Fruit fly (Drosophila melanogaster) whole organism, embryonic: Measurements from ENCODE around the gene fkh.

ENCODE experiments used
- Blimp-1 ChIP-seq: fragments of 200-800 bp; sonication (Bioruptor generic); optimal IDR thresholded peaks from 3 replicates; lab custom pipeline; 2018; ENCODE audit warnings: missing biosample characterization, missing genetic modification characterization, mild to moderate bottlenecking, moderate library complexity, missing genetic modification reagents
- CG10979 ChIP-seq: fragments of 200-800 bp; sonication (Bioruptor generic); optimal IDR thresholded peaks from 2 replicates; lab custom pipeline; 2018; ENCODE audit warnings: missing biosample characterization, mild to moderate bottlenecking, missing genetic modification characterization, moderate library complexity
- CG14014 ChIP-seq: fragments of 200-800 bp; sonication (Bioruptor generic); IDR thresholded peaks from 2 replicates; pipeline ENCODE4 v1.3.6; 2022; ENCODE audit warnings: missing biosample characterization, missing genetic modification characterization
- CG14860 ChIP-seq: fragments of 200-800 bp; sonication (Bioruptor generic); IDR thresholded peaks from 3 replicates; pipeline ENCODE4 v1.3.6; 2022; ENCODE audit warnings: missing biosample characterization, missing genetic modification characterization; ENCODE audit not compliant: partially characterized antibody
- CG15479 ChIP-seq: fragments of 200-800 bp; sonication (Bioruptor generic); optimal IDR thresholded peaks from 3 replicates; lab custom pipeline; 2019; ENCODE audit warnings: missing biosample characterization, mild to moderate bottlenecking, missing genetic modification characterization, moderate library complexity
- CG1603 ChIP-seq: fragments of 200-800 bp; sonication (Bioruptor generic); optimal IDR thresholded peaks from 2 replicates; lab custom pipeline; 2019; ENCODE audit warnings: missing biosample characterization, mild to moderate bottlenecking, missing genetic modification characterization, moderate library complexity
- CG43689 ChIP-seq: fragments of 200-800 bp; sonication (Bioruptor generic); IDR thresholded peaks from 2 replicates; pipeline ENCODE4 v1.3.6; 2022; ENCODE audit warnings: missing biosample characterization, missing genetic modification characterization
- CG4617 ChIP-seq: fragments of 200-800 bp; sonication (Bioruptor generic); optimal IDR thresholded peaks from 3 replicates; lab custom pipeline; 2016; ENCODE audit warnings: missing biosample characterization, missing genetic modification characterization, borderline replicate concordance
- CG6175 ChIP-seq: fragments of 200-800 bp; sonication (Bioruptor generic); IDR thresholded peaks from 3 replicates; pipeline ENCODE4 v1.3.6; 2022; ENCODE audit warnings: missing biosample characterization, missing genetic modification characterization
- CG7987 ChIP-seq: fragments of 200-800 bp; sonication (Bioruptor generic); optimal IDR thresholded peaks from 2 replicates; lab custom pipeline; 2018; ENCODE audit warnings: missing biosample characterization, mild to moderate bottlenecking, missing genetic modification characterization, moderate library complexity
- CG8359 ChIP-seq: fragments of 200-800 bp; sonication (Bioruptor generic); optimal IDR thresholded peaks from 2 replicates; lab custom pipeline; 2017; ENCODE audit warnings: missing biosample characterization, mild to moderate bottlenecking, missing genetic modification characterization, borderline replicate concordance
- CG8478 ChIP-seq: fragments of >200 bp; optimal IDR thresholded peaks from 2 replicates; lab custom pipeline; 2018
- CG9727 ChIP-seq: fragments of 200-800 bp; sonication (Bioruptor generic); optimal IDR thresholded peaks from 3 replicates; lab custom pipeline; 2017; ENCODE audit warnings: missing biosample characterization, mild to moderate bottlenecking, missing genetic modification characterization
- D ChIP-seq, 2 experiments: fragments of 200-800 bp in 1 of 2; fragments of >200 bp in 1 of 2; sonication (Bioruptor generic) in 1 of 2; optimal IDR thresholded peaks; 2 replicates in 1 of 2; 3 replicates in 1 of 2; lab custom pipeline; 2017; ENCODE audit warnings: mild to moderate bottlenecking in 1 of 2, missing biosample characterization in 1 of 2, missing genetic modification characterization in 1 of 2, missing genetic modification reagents in 1 of 2
- D19A ChIP-seq: fragments of 200-800 bp; optimal IDR thresholded peaks from 3 replicates; lab custom pipeline; 2019; ENCODE audit warnings: missing biosample characterization, mild to moderate bottlenecking, missing genetic modification characterization, moderate library complexity
- HLHmδ ChIP-seq: fragments of 200-800 bp; sonication (Bioruptor generic); optimal IDR thresholded peaks from 2 replicates; lab custom pipeline; 2018; ENCODE audit warnings: missing biosample characterization, mild to moderate bottlenecking, missing genetic modification characterization, moderate library complexity
- Hmx ChIP-seq: fragments of 200-800 bp; sonication (Bioruptor generic); optimal IDR thresholded peaks from 2 replicates; lab custom pipeline; 2016; ENCODE audit warnings: missing biosample characterization, missing genetic modification characterization
- Hr51 ChIP-seq, 2 experiments: fragments of 200-800 bp; sonication (Bioruptor generic); optimal IDR thresholded peaks; 2 replicates in 1 of 2; 3 replicates in 1 of 2; lab custom pipeline; 2016 to 2018; ENCODE audit warnings: missing biosample characterization in 2 of 2, missing genetic modification characterization in 2 of 2, mild to moderate bottlenecking in 1 of 2, moderate library complexity in 1 of 2
- Med ChIP-seq: fragments of 200-800 bp; sonication (Bioruptor generic); peaks from one replicate; lab custom pipeline; 2016; ENCODE audit warnings: missing biosample characterization, missing genetic modification characterization, mild to moderate bottlenecking, inconsistent platforms, moderate library complexity
- Nf-YA ChIP-seq: fragments of 200-800 bp; sonication (Bioruptor generic); IDR thresholded peaks from 2 replicates; pipeline ENCODE4 v1.3.6; 2022; ENCODE audit warnings: missing biosample characterization, missing genetic modification characterization
- Rx ChIP-seq: fragments of 200-800 bp; sonication (Bioruptor generic); IDR thresholded peaks from 2 replicates; pipeline ENCODE4 v1.3.6; 2022; ENCODE audit warnings: missing biosample characterization, missing genetic modification characterization
- Scr ChIP-seq: fragments of 200-800 bp; sonication (Bioruptor generic); IDR thresholded peaks from 2 replicates; pipeline ENCODE4 v1.3.6; 2022; ENCODE audit warnings: missing biosample characterization, missing genetic modification characterization; ENCODE audit not compliant: partially characterized antibody
- Xrp1 ChIP-seq: fragments of 200-800 bp; sonication (Bioruptor generic); IDR thresholded peaks from 2 replicates; pipeline ENCODE4 v1.3.6; 2022; ENCODE audit warnings: missing biosample characterization, missing genetic modification characterization
- bsh ChIP-seq, 2 experiments: fragments of 200-800 bp; sonication (Bioruptor generic); optimal IDR thresholded peaks; 2 replicates each; lab custom pipeline; 2017 to 2018; ENCODE audit warnings: mild to moderate bottlenecking in 2 of 2, missing biosample characterization in 2 of 2, missing genetic modification characterization in 2 of 2, moderate library complexity in 1 of 2
- cad ChIP-seq: fragments of >200 bp; optimal IDR thresholded peaks from 2 replicates; lab custom pipeline; 2017; ENCODE audit warnings: missing biosample characterization, missing genetic modification characterization
- prd ChIP-seq, 3 experiments: fragments of >200 bp in 2 of 3; fragments of 200-800 bp in 1 of 3; sonication (Bioruptor generic) in 1 of 3; optimal IDR thresholded peaks in 2 of 3; IDR thresholded peaks in 1 of 3; 2 replicates in 2 of 3; 3 replicates in 1 of 3; pipeline versions ENCODE4 v1.3.6 to Lab custom; 2017 to 2022; ENCODE audit warnings: missing biosample characterization in 1 of 3, missing genetic modification characterization in 1 of 3
- scrt ChIP-seq: fragments of 200-800 bp; sonication (Bioruptor generic); optimal IDR thresholded peaks from 2 replicates; lab custom pipeline; 2018; ENCODE audit warnings: missing biosample characterization, mild to moderate bottlenecking, missing genetic modification characterization, moderate library complexity
- sens ChIP-seq: fragments of 200-800 bp; sonication (Bioruptor generic); peaks from one replicate; lab custom pipeline; 2016; ENCODE audit warnings: missing biosample characterization, missing genetic modification characterization
- slbo ChIP-seq: fragments of 200-800 bp; sonication (Bioruptor generic); IDR thresholded peaks from 2 replicates; pipeline ENCODE4 v1.3.6; 2022; ENCODE audit warnings: missing biosample characterization, missing genetic modification characterization
- tll ChIP-seq, 2 experiments: fragments of 200-800 bp in 1 of 2; fragments of >200 bp in 1 of 2; sonication (Bioruptor generic) in 1 of 2; optimal IDR thresholded peaks; 2 replicates each; lab custom pipeline; 2017 to 2019; ENCODE audit warnings: missing biosample characterization in 2 of 2, missing genetic modification characterization in 2 of 2, mild to moderate bottlenecking in 1 of 2, moderate library complexity in 1 of 2
- toy ChIP-seq: fragments of 200-800 bp; sonication (Bioruptor generic); IDR thresholded peaks from 2 replicates; pipeline ENCODE4 v1.3.6; 2022; ENCODE audit warnings: missing biosample characterization, missing genetic modification characterization
- twi ChIP-seq: fragments of 200-800 bp; optimal IDR thresholded peaks from 2 replicates; lab custom pipeline; 2019; ENCODE audit warnings: missing biosample characterization, mild to moderate bottlenecking, missing genetic modification characterization, moderate library complexity
- vnd ChIP-seq: fragments of 200-800 bp; sonication (Bioruptor generic); IDR thresholded peaks from 3 replicates; pipeline ENCODE4 v1.3.6; 2022; ENCODE audit warnings: missing biosample characterization, missing genetic modification characterization; ENCODE audit not compliant: partially characterized antibody
- wdn ChIP-seq: fragments of 200-800 bp; sonication (Bioruptor generic); IDR thresholded peaks from 2 replicates; pipeline ENCODE4 v1.3.6; 2022; ENCODE audit warnings: missing biosample characterization, missing genetic modification characterization
- zen ChIP-seq: fragments of 200-800 bp; sonication (Bioruptor generic); optimal IDR thresholded peaks from 3 replicates; lab custom pipeline; 2018; ENCODE audit warnings: missing biosample characterization, mild to moderate bottlenecking, missing genetic modification characterization, moderate library complexity

The fkh gene

dm6 chr3R:28555793-28556192 lies 29.3 kb downstream of the fkh start:
- TF ChIP-seq CG4617 (GFP tag; lab: Kevin White, UChicago) (no peak), sens (peak; percentile 76), Hr51 (GFP tag; optimal IDR thresholded peaks at IDR 0.05; lab: Kevin White, UChicago) (no peak), vnd (GFP tag; lab: Robert Waterston, UW) (no peak), Xrp1 (GFP tag; lab: Robert Waterston, UW) (0 out of 2 replicates have a peak, but pooled peaks have one; percentile 5), CG14860 (GFP tag; lab: Robert Waterston, UW) (no peak), CG9727 (GFP tag; lab: Kevin White, UChicago) (no peak), Med (peak; percentile 77), CG43689 (GFP tag; lab: Robert Waterston, UW) (no peak), CG8359 (no peak), toy (GFP tag; lab: Robert Waterston, UW) (no peak), Scr (GFP tag; lab: Robert Waterston, UW) (no peak), D19A (peak; percentile 83)

dm6 chr3R:28555324-28555723 lies 29.7 kb downstream of the fkh start:
- peak; percentile 34 for TF ChIP-seq CG15479 (GFP tag; lab: Kevin White, UChicago)
- no peak for TF ChIP-seq CG8478 (lab: Kevin White, UChicago)
- TF ChIP-seq sens, result peak; percentile 55
- no peak for TF ChIP-seq Hmx (GFP tag; lab: Kevin White, UChicago)
- TF ChIP-seq Nf-YA (GFP tag; lab: Robert Waterston, UW), result no peak
- no peak for TF ChIP-seq prd (optimal IDR thresholded peaks at IDR 0.05; lab: Kevin White, UChicago)
- peak; percentile 65; the same call in 2 of the 3 replicates for TF ChIP-seq prd (GFP tag; IDR thresholded peaks at IDR 0.05; lab: Robert Waterston, UW)
- no peak for TF ChIP-seq CG14014 (GFP tag; lab: Robert Waterston, UW)
- TF ChIP-seq twi (tag; lab: Kevin White, UChicago), result peak; percentile 69
- peak in 1 of 2 experiments; percentile 82 for TF ChIP-seq tll (GFP tag; optimal IDR thresholded peaks at IDR 0.05; lab: Kevin White, UChicago)
- TF ChIP-seq cad, result no peak
- TF ChIP-seq wdn, result no peak
- no peak for TF ChIP-seq scrt (GFP tag; lab: Kevin White, UChicago)
- TF ChIP-seq slbo (GFP tag; lab: Robert Waterston, UW), result no peak
- peak; percentile 87 for TF ChIP-seq zen (tag; lab: Kevin White, UChicago)
- no peak for TF ChIP-seq HLHmδ (GFP tag; lab: Kevin White, UChicago)
- peak; percentile 86 for TF ChIP-seq D (optimal IDR thresholded peaks at IDR 0.05; lab: Kevin White, UChicago)
- TF ChIP-seq D (GFP tag; optimal IDR thresholded peaks at IDR 0.05; lab: Kevin White, UChicago), result no peak
- no peak for TF ChIP-seq Rx (GFP tag; lab: Robert Waterston, UW)

- TF ChIP-seq CG10979 (tag; lab: Kevin White, UChicago) (peak; percentile 3), Blimp-1 (GFP tag; lab: Kevin White, UChicago) (peak; percentile 12), sens (peak; percentile 39), bsh (GFP tag; optimal IDR thresholded peaks at IDR 0.05; lab: Kevin White, UChicago) (peak in 1 of 2 experiments; percentile 40), CG7987 (GFP tag; lab: Kevin White, UChicago) (no peak), Scr (GFP tag; lab: Robert Waterston, UW) (no peak), CG6175 (no peak), CG1603 (peak; percentile 19)
These were observed 32.0 kb downstream of the fkh start for dm6 chr3R:28553023-28553422.
